Worm (Caenorhabditis elegans) whole organism, early embryonic: ENCODE results near the gene F17E9.2.

Experiments
- F13C5.2 ChIP-seq: sonication (generic microtip); optimal IDR thresholded peaks from 2 replicates; lab custom pipeline; 2017; ENCODE audit warnings: mild to moderate bottlenecking, missing genetic modification characterization, inconsistent platforms, missing compliant biosample characterization
- ama-1 ChIP-seq: fragments of 150-350 bp; optimal IDR thresholded peaks from 2 replicates; lab custom pipeline; 2014

- TF ChIP-seq ama-1 (lab: Kevin White, UChicago) (no peak), F13C5.2 (no peak)
These were observed 37.9 kb upstream of the F17E9.2 start for ce11 chrIV:8317800-8318199.
